Worm (Caenorhabditis elegans): ENCODE data around the gene str-7.

DNA sequence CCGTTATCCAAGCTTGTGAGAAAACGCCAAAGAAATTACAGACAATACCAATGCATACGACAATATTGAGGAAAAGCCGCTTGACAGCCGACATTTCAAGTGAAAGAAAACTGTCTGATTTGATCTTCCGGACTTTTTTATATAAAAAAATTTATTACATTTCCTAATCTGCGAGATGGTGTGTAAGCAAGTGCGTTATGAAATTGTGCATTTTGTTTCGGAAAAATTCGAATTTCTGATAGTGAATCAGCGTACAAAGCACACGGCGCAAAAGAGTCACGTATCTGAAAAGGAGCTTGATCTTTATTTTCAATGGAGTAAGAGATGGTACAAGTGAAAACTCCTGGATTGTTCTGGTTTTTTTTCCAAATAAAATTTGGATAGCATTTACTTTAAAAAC is 41.7 kb upstream of the str-7 start, which contains the start of gene clc-32:
- TF ChIP-seq ref-1 (GFP tag; conservative IDR thresholded peaks at IDR 0.05) (no peak), ztf-29 (GFP tag; IDR thresholded peaks at IDR 0.05) (no peak), ztf-23 (GFP tag; IDR thresholded peaks at IDR 0.05) (no peak), cog-1 (tag; optimal IDR thresholded peaks at IDR 0.05) (no peak), tab-1 (GFP tag; IDR thresholded peaks at IDR 0.05) (no peak)
